Fruit fly (Drosophila melanogaster) whole organism, embryonic: ENCODE data around the gene CG14696.

Experiments
- Abd-B ChIP-seq: fragments of 200-800 bp; sonication (Bioruptor generic); optimal IDR thresholded peaks from 2 replicates; lab custom pipeline; 2018; ENCODE audit warnings: missing biosample characterization, mild to moderate bottlenecking, missing genetic modification characterization, moderate library complexity
- Asciz ChIP-seq: fragments of 200-800 bp; sonication (Bioruptor generic); optimal IDR thresholded peaks from 2 replicates; lab custom pipeline; 2017; ENCODE audit warnings: missing biosample characterization, mild to moderate bottlenecking, missing genetic modification characterization, missing genetic modification reagents
- CG10267 ChIP-seq: fragments of 200-800 bp; sonication (Bioruptor generic); optimal IDR thresholded peaks from 2 replicates; lab custom pipeline; 2018; ENCODE audit warnings: missing biosample characterization, mild to moderate bottlenecking, missing genetic modification characterization, moderate library complexity
- CG12219 ChIP-seq: fragments of 200-800 bp; sonication (Bioruptor generic); optimal IDR thresholded peaks from 3 replicates; lab custom pipeline; 2018; ENCODE audit warnings: missing biosample characterization, mild to moderate bottlenecking, missing genetic modification characterization
- CG12391 ChIP-seq: fragments of 200-800 bp; sonication (Bioruptor generic); optimal IDR thresholded peaks from 3 replicates; lab custom pipeline; 2018; ENCODE audit warnings: missing biosample characterization, mild to moderate bottlenecking, missing genetic modification characterization, moderate library complexity
- CG12769 ChIP-seq: fragments of 200-800 bp; sonication (Bioruptor generic); optimal IDR thresholded peaks from 2 replicates; lab custom pipeline; 2019; ENCODE audit warnings: missing biosample characterization, mild to moderate bottlenecking, missing genetic modification characterization, moderate library complexity
- CG13775 ChIP-seq: fragments of 200-800 bp; sonication (Bioruptor generic); optimal IDR thresholded peaks from 3 replicates; lab custom pipeline; 2017; ENCODE audit warnings: missing biosample characterization, mild to moderate bottlenecking, missing genetic modification characterization
- CG17186 ChIP-seq: fragments of 200-800 bp; sonication (Bioruptor generic); optimal IDR thresholded peaks from 3 replicates; lab custom pipeline; 2017; ENCODE audit warnings: missing biosample characterization, missing genetic modification reagents, missing genetic modification characterization
- CG2199 ChIP-seq: fragments of 200-800 bp; sonication (Bioruptor generic); IDR thresholded peaks from 3 replicates; pipeline ENCODE4 v1.3.6; 2022; ENCODE audit warnings: missing biosample characterization, missing genetic modification characterization
- CG2712 ChIP-seq: fragments of 200-800 bp; optimal IDR thresholded peaks from 3 replicates; lab custom pipeline; 2019; ENCODE audit warnings: missing biosample characterization, mild to moderate bottlenecking, missing genetic modification characterization, moderate library complexity
- CG31388 ChIP-seq: fragments of 200-800 bp; sonication (Bioruptor generic); optimal IDR thresholded peaks from 2 replicates; lab custom pipeline; 2016; ENCODE audit warnings: missing biosample characterization, missing genetic modification characterization
- CG34224 ChIP-seq: fragments of 200-800 bp; sonication (Bioruptor generic); IDR thresholded peaks from 3 replicates; pipeline ENCODE4 v1.3.6; 2022; ENCODE audit warnings: missing biosample characterization, missing genetic modification characterization; ENCODE audit not compliant: partially characterized antibody
- CG3847 ChIP-seq: fragments of 200-800 bp; sonication (Bioruptor generic); IDR thresholded peaks from 2 replicates; pipeline ENCODE4 v1.3.6; 2022; ENCODE audit warnings: missing biosample characterization, missing genetic modification characterization
- CG4360 ChIP-seq: fragments of 200-800 bp; sonication (Bioruptor generic); IDR thresholded peaks from 2 replicates; pipeline ENCODE4 v1.3.6; 2022; ENCODE audit warnings: missing biosample characterization, missing genetic modification characterization
- CG7357 ChIP-seq: fragments of 200-800 bp; sonication (Bioruptor generic); IDR thresholded peaks from 3 replicates; pipeline ENCODE4 v1.3.6; 2022; ENCODE audit warnings: missing biosample characterization, missing genetic modification characterization
- CG8765 ChIP-seq: fragments of 200-800 bp; sonication (Bioruptor generic); IDR thresholded peaks from 2 replicates; pipeline ENCODE4 v1.3.6; 2022; ENCODE audit warnings: missing biosample characterization, missing genetic modification characterization
- CG9727 ChIP-seq: fragments of 200-800 bp; sonication (Bioruptor generic); optimal IDR thresholded peaks from 3 replicates; lab custom pipeline; 2017; ENCODE audit warnings: missing biosample characterization, mild to moderate bottlenecking, missing genetic modification characterization
- CG9876 ChIP-seq: fragments of 200-800 bp; sonication (Bioruptor generic); optimal IDR thresholded peaks from 2 replicates; lab custom pipeline; 2016; ENCODE audit warnings: missing biosample characterization, missing genetic modification characterization
- CkIIα-i1 ChIP-seq: fragments of 200-800 bp; sonication (Bioruptor generic); IDR thresholded peaks from 2 replicates; pipeline ENCODE4 v1.3.6; 2022; ENCODE audit warnings: missing biosample characterization, missing genetic modification characterization
- Doc3 ChIP-seq: fragments of 200-800 bp; sonication (Bioruptor generic); IDR thresholded peaks from 3 replicates; pipeline ENCODE4 v1.3.6; 2022; ENCODE audit warnings: missing biosample characterization, missing genetic modification characterization; ENCODE audit not compliant: partially characterized antibody
- Dp ChIP-seq: fragments of 200-800 bp; sonication (Bioruptor generic); optimal IDR thresholded peaks from 2 replicates; lab custom pipeline; 2018; ENCODE audit warnings: missing biosample characterization, mild to moderate bottlenecking, missing genetic modification characterization, moderate library complexity
- Drgx ChIP-seq: fragments of 200-800 bp; sonication (Bioruptor generic); IDR thresholded peaks from 2 replicates; pipeline ENCODE4 v1.3.6; 2022; ENCODE audit warnings: missing biosample characterization, missing genetic modification characterization
- H2.0 ChIP-seq: fragments of 200-800 bp; sonication (Bioruptor generic); IDR thresholded peaks from 2 replicates; pipeline ENCODE4 v1.3.6; 2022; ENCODE audit warnings: missing biosample characterization, missing genetic modification characterization
- HLH4C ChIP-seq: fragments of 200-800 bp; sonication (Bioruptor generic); IDR thresholded peaks from 3 replicates; pipeline ENCODE4 v1.3.6; 2022; ENCODE audit warnings: missing biosample characterization, missing genetic modification characterization; ENCODE audit not compliant: partially characterized antibody
- Hey ChIP-seq: fragments of 200-800 bp; sonication (Bioruptor generic); optimal IDR thresholded peaks from 3 replicates; lab custom pipeline; 2018; ENCODE audit warnings: missing biosample characterization, mild to moderate bottlenecking, missing genetic modification characterization
- HmgZ ChIP-seq: fragments of 200-800 bp; sonication (Bioruptor generic); optimal IDR thresholded peaks from 2 replicates; lab custom pipeline; 2018; ENCODE audit warnings: missing biosample characterization, mild to moderate bottlenecking, missing genetic modification characterization
- MESR4 ChIP-seq: fragments of 200-800 bp; sonication (Bioruptor generic); optimal IDR thresholded peaks from 2 replicates; lab custom pipeline; 2018; ENCODE audit warnings: missing biosample characterization, mild to moderate bottlenecking, missing genetic modification characterization, moderate library complexity
- Meics ChIP-seq: fragments of 200-800 bp; sonication (Bioruptor generic); optimal IDR thresholded peaks from 2 replicates; lab custom pipeline; 2017; ENCODE audit warnings: missing biosample characterization, mild to moderate bottlenecking, missing genetic modification characterization
- Oli ChIP-seq: fragments of 200-800 bp; sonication (Bioruptor generic); optimal IDR thresholded peaks from 2 replicates; lab custom pipeline; 2018; ENCODE audit warnings: missing biosample characterization, mild to moderate bottlenecking, missing genetic modification characterization, moderate library complexity
- Scr ChIP-seq: fragments of 200-800 bp; sonication (Bioruptor generic); IDR thresholded peaks from 2 replicates; pipeline ENCODE4 v1.3.6; 2022; ENCODE audit warnings: missing biosample characterization, missing genetic modification characterization; ENCODE audit not compliant: partially characterized antibody
- Trl ChIP-seq, 3 experiments: fragments of >200 bp in 2 of 3; fragments of 200-800 bp in 1 of 3; sonication (Bioruptor generic) in 1 of 3; optimal IDR thresholded peaks; 2 replicates in 1 of 3; 3 replicates in 2 of 3; lab custom pipeline; 2016 to 2017; ENCODE audit warnings: missing biosample characterization in 1 of 3, missing genetic modification characterization in 1 of 3
- amos ChIP-seq: fragments of 200-800 bp; sonication (Bioruptor generic); IDR thresholded peaks from 2 replicates; pipeline ENCODE4 v1.3.6; 2022; ENCODE audit warnings: missing biosample characterization, missing genetic modification characterization; ENCODE audit not compliant: partially characterized antibody
- ash1 ChIP-seq: fragments of 200-800 bp; sonication (Bioruptor generic); optimal IDR thresholded peaks from 2 replicates; lab custom pipeline; 2018; ENCODE audit warnings: missing biosample characterization, mild to moderate bottlenecking, missing genetic modification characterization
- chif ChIP-seq, 2 experiments: fragments of 200-800 bp; sonication (Bioruptor generic); optimal IDR thresholded peaks; 3 replicates each; lab custom pipeline; 2016; ENCODE audit warnings: missing biosample characterization in 2 of 2, missing genetic modification characterization in 2 of 2
- crol ChIP-seq: fragments of 200-800 bp; sonication (Bioruptor generic); IDR thresholded peaks from 2 replicates; pipeline ENCODE4 v1.3.6; 2022; ENCODE audit warnings: missing biosample characterization, missing genetic modification characterization
- fd96Cb ChIP-seq: fragments of 200-800 bp; sonication (Bioruptor generic); optimal IDR thresholded peaks from 2 replicates; lab custom pipeline; 2018; ENCODE audit warnings: missing biosample characterization, mild to moderate bottlenecking, missing genetic modification characterization, moderate library complexity
- h ChIP-seq: fragments of >200 bp; optimal IDR thresholded peaks from 2 replicates; lab custom pipeline; 2017
- ham ChIP-seq: fragments of 200-800 bp; sonication (Bioruptor generic); IDR thresholded peaks from 2 replicates; pipeline ENCODE4 v1.3.6; 2022; ENCODE audit warnings: missing biosample characterization, missing genetic modification characterization
- hkb ChIP-seq, 2 experiments: fragments of 200-800 bp in 1 of 2; fragments of >200 bp in 1 of 2; sonication (Bioruptor generic) in 1 of 2; IDR thresholded peaks in 1 of 2; optimal IDR thresholded peaks in 1 of 2; 2 replicates each; pipeline versions ENCODE4 v1.3.6 to Lab custom; 2017 to 2022; ENCODE audit warnings: missing biosample characterization in 1 of 2, missing genetic modification characterization in 1 of 2
- hth ChIP-seq: fragments of >200 bp; optimal IDR thresholded peaks from 2 replicates; lab custom pipeline; 2017; ENCODE audit warnings: inconsistent platforms
- knrl ChIP-seq: fragments of 200-800 bp; sonication (Bioruptor generic); IDR thresholded peaks from 3 replicates; pipeline ENCODE4 v1.3.6; 2022; ENCODE audit warnings: missing biosample characterization, missing genetic modification characterization; ENCODE audit not compliant: partially characterized antibody
- nerfin-1 ChIP-seq: fragments of 200-800 bp; sonication (Bioruptor generic); optimal IDR thresholded peaks from 3 replicates; lab custom pipeline; 2019; ENCODE audit warnings: missing biosample characterization, mild to moderate bottlenecking, missing genetic modification characterization, moderate library complexity
- prd ChIP-seq, 3 experiments: fragments of >200 bp in 2 of 3; fragments of 200-800 bp in 1 of 3; sonication (Bioruptor generic) in 1 of 3; optimal IDR thresholded peaks in 2 of 3; IDR thresholded peaks in 1 of 3; 2 replicates in 2 of 3; 3 replicates in 1 of 3; pipeline versions ENCODE4 v1.3.6 to Lab custom; 2017 to 2022; ENCODE audit warnings: missing biosample characterization in 1 of 3, missing genetic modification characterization in 1 of 3
- sd ChIP-seq: fragments of 200-800 bp; sonication (Bioruptor generic); optimal IDR thresholded peaks from 3 replicates; lab custom pipeline; 2018; ENCODE audit warnings: missing biosample characterization, mild to moderate bottlenecking, missing genetic modification characterization, moderate library complexity
- unc-4 ChIP-seq: fragments of 200-800 bp; sonication (Bioruptor generic); IDR thresholded peaks from 2 replicates; pipeline ENCODE4 v1.3.6; 2022; ENCODE audit warnings: missing biosample characterization, missing genetic modification characterization; ENCODE audit not compliant: partially characterized antibody
- vvl ChIP-seq: fragments of 200-800 bp; sonication (Bioruptor generic); IDR thresholded peaks from 2 replicates; pipeline ENCODE4 v1.3.6; 2022; ENCODE audit warnings: missing biosample characterization, missing genetic modification characterization
- z ChIP-seq: fragments of 200-800 bp; sonication (Bioruptor generic); IDR thresholded peaks from 3 replicates; pipeline ENCODE4 v1.3.6; 2022; ENCODE audit warnings: missing biosample characterization, missing genetic modification characterization

CG14696 gene

dm6 chr3R:10885422-10886081, 751 bp upstream of the CG14696 start, which contains the start of gene Leash (continued):
- TF ChIP-seq unc-4 (GFP tag; lab: Robert Waterston, UW) = peak; percentile 60; the same call in 1 of the 2 replicates
- TF ChIP-seq CG3847 (GFP tag; lab: Robert Waterston, UW) = no peak
- TF ChIP-seq chif (GFP tag; optimal IDR thresholded peaks at IDR 0.05; lab: Kevin White, UChicago) = no peak
- TF ChIP-seq MESR4 = peak; percentile 28
- TF ChIP-seq amos (GFP tag; lab: Robert Waterston, UW) = peak; percentile 42; the same call in 1 of the 2 replicates
- TF ChIP-seq h (lab: Kevin White, UChicago) = no peak
- TF ChIP-seq ash1 = no peak
- no peak for TF ChIP-seq CG7357 (GFP tag; lab: Robert Waterston, UW)
- no peak for TF ChIP-seq Hey
- no peak for TF ChIP-seq CG2712 (tag; lab: Kevin White, UChicago)
- no peak for TF ChIP-seq Asciz (GFP tag; lab: Kevin White, UChicago)
- no peak for TF ChIP-seq Abd-B (GFP tag; lab: Kevin White, UChicago)
- TF ChIP-seq Trl (optimal IDR thresholded peaks at IDR 0.05; lab: Kevin White, UChicago) = peak; percentile 53 to 61
- TF ChIP-seq Trl (GFP tag; optimal IDR thresholded peaks at IDR 0.05; lab: Kevin White, UChicago) = peak; percentile 19
- TF ChIP-seq Oli (tag; lab: Kevin White, UChicago) = no peak
- no peak for TF ChIP-seq hkb (optimal IDR thresholded peaks at IDR 0.05; lab: Kevin White, UChicago)
- TF ChIP-seq hkb (GFP tag; IDR thresholded peaks at IDR 0.05; lab: Robert Waterston, UW) = no peak
- no peak for TF ChIP-seq CG31388
- peak; percentile 27 for TF ChIP-seq CG17186 (GFP tag; lab: Kevin White, UChicago)
- peak; percentile 34 for TF ChIP-seq nerfin-1 (tag; lab: Kevin White, UChicago)
- peak; percentile 73 for TF ChIP-seq Dp (GFP tag; lab: Kevin White, UChicago)
- TF ChIP-seq CG12219 (GFP tag; lab: Kevin White, UChicago) = no peak
- no peak for TF ChIP-seq Drgx (GFP tag; lab: Robert Waterston, UW)
- TF ChIP-seq ham (GFP tag; lab: Robert Waterston, UW) = no peak
- no peak for TF ChIP-seq prd (optimal IDR thresholded peaks at IDR 0.05; lab: Kevin White, UChicago)
- no peak for TF ChIP-seq prd (GFP tag; IDR thresholded peaks at IDR 0.05; lab: Robert Waterston, UW)
- peak; percentile 49 for TF ChIP-seq Scr (GFP tag; lab: Robert Waterston, UW)
- TF ChIP-seq vvl (GFP tag; lab: Robert Waterston, UW) = peak; percentile 12; the same call in 1 of the 2 replicates
- no peak; the same call in 2 of the 3 replicates for TF ChIP-seq Doc3
- no peak for TF ChIP-seq CG10267 (tag; lab: Kevin White, UChicago)
- TF ChIP-seq CG12769 (tag; lab: Kevin White, UChicago) = no peak
- no peak for TF ChIP-seq H2.0 (GFP tag; lab: Robert Waterston, UW)
- TF ChIP-seq hth (lab: Kevin White, UChicago) = no peak
- no peak for TF ChIP-seq CG9727 (GFP tag; lab: Kevin White, UChicago)
- no peak for TF ChIP-seq z
- TF ChIP-seq CG4360 (GFP tag; lab: Robert Waterston, UW) = peak; percentile 73
- no peak for TF ChIP-seq CG13775 (GFP tag; lab: Kevin White, UChicago)
- TF ChIP-seq knrl (GFP tag; lab: Robert Waterston, UW) = peak; percentile 26; the same call in 1 of the 3 replicates
- TF ChIP-seq CG34224 (GFP tag; lab: Robert Waterston, UW) = peak; percentile 62; the same call in 1 of the 3 replicates
- TF ChIP-seq HLH4C = peak; percentile 48; the same call in 1 of the 3 replicates
- 0 out of 3 replicates have a peak, but pooled peaks have one; percentile 16 for TF ChIP-seq CG2199
- TF ChIP-seq Meics (GFP tag; lab: Kevin White, UChicago) = no peak
- no peak for TF ChIP-seq CG12391 (tag; lab: Kevin White, UChicago)
- no peak for TF ChIP-seq sd (tag; lab: Kevin White, UChicago)
- TF ChIP-seq CkIIα-i1 = no peak
- peak; percentile 6; the same call in 1 of the 2 replicates for TF ChIP-seq crol
- TF ChIP-seq HmgZ = peak; percentile 2
- TF ChIP-seq CG9876 (GFP tag; lab: Kevin White, UChicago) = no peak
- TF ChIP-seq fd96Cb (tag; lab: Kevin White, UChicago) = no peak
- TF ChIP-seq CG8765 = no peak
